Worm (Caenorhabditis elegans) whole organism, L1 larva: ENCODE results near the gene F38H4.3.

Experiments
- F16B12.6 ChIP-seq: fragments of 150-350 bp; optimal IDR thresholded peaks from 2 replicates; lab custom pipeline; 2014; ENCODE audit warnings: missing biosample characterization, missing genetic modification characterization
- aly-2 ChIP-seq: fragments of 150-350 bp; optimal IDR thresholded peaks from 2 replicates; lab custom pipeline; 2014; ENCODE audit warnings: missing biosample characterization, missing genetic modification characterization
- ama-1 ChIP-seq: fragments of 150-350 bp; optimal IDR thresholded peaks from 2 replicates; lab custom pipeline; 2014
- blmp-1 ChIP-seq: fragments of 150-350 bp; optimal IDR thresholded peaks from 2 replicates; lab custom pipeline; 2014; ENCODE audit warnings: missing biosample characterization, missing genetic modification characterization
- ceh-63 ChIP-seq: fragments of 200-800 bp; sonication (Bioruptor generic); optimal IDR thresholded peaks from 2 replicates; lab custom pipeline; 2018; ENCODE audit warnings: mild to moderate bottlenecking, missing genetic modification characterization, missing compliant biosample characterization
- ceh-82 ChIP-seq, 3 experiments: fragments of 150-350 bp in 1 of 3; sonication (generic microtip) in 2 of 3; optimal IDR thresholded peaks; 2 replicates each; lab custom pipeline; 2014 to 2017; ENCODE audit warnings: missing biosample characterization in 3 of 3, missing genetic modification characterization in 3 of 3
- dpl-1 ChIP-seq, 3 experiments: fragments of 150-350 bp in 2 of 3; sonication (generic microtip) in 1 of 3; optimal IDR thresholded peaks; 2 replicates each; lab custom pipeline; 2014 to 2017; ENCODE audit warnings: missing biosample characterization in 3 of 3, missing genetic modification characterization in 3 of 3, missing genetic modification reagents in 3 of 3
- dsc-1 ChIP-seq: sonication (generic microtip); optimal IDR thresholded peaks from 2 replicates; lab custom pipeline; 2016; ENCODE audit warnings: mild to moderate bottlenecking, missing genetic modification characterization, missing compliant biosample characterization
- efl-3 ChIP-seq: fragments of 200-800 bp; sonication (Bioruptor generic); optimal IDR thresholded peaks from 2 replicates; lab custom pipeline; 2018; ENCODE audit warnings: mild to moderate bottlenecking, missing genetic modification characterization, missing compliant biosample characterization
- egl-27 ChIP-seq, 2 experiments: fragments of 150-350 bp in 1 of 2; sonication (generic microtip); optimal IDR thresholded peaks; 3 replicates each; lab custom pipeline; 2017 to 2018; ENCODE audit warnings: missing biosample characterization in 2 of 2, missing genetic modification characterization in 2 of 2, missing genetic modification reagents in 2 of 2
- elt-2 ChIP-seq: sonication (generic microtip); optimal IDR thresholded peaks from 2 replicates; lab custom pipeline; 2016; ENCODE audit warnings: missing genetic modification characterization, mild to moderate bottlenecking, inconsistent platforms, missing compliant biosample characterization, missing genetic modification reagents
- fkh-10 ChIP-seq: sonication (generic microtip); optimal IDR thresholded peaks from 2 replicates; lab custom pipeline; 2017; ENCODE audit warnings: missing biosample characterization, missing genetic modification reagents, missing genetic modification characterization
- fkh-8 ChIP-seq: sonication (generic microtip); optimal IDR thresholded peaks from 2 replicates; lab custom pipeline; 2016; ENCODE audit warnings: mild to moderate bottlenecking, missing genetic modification characterization, missing compliant biosample characterization
- grh-1 ChIP-seq: fragments of 200-800 bp; sonication (Bioruptor generic); IDR thresholded peaks from 2 replicates; pipeline ENCODE4 v1.3.6; 2022; ENCODE audit warnings: missing genetic modification reagents, missing genetic modification characterization, missing compliant biosample characterization
- irx-1 ChIP-seq: sonication (generic microtip); optimal IDR thresholded peaks from 2 replicates; lab custom pipeline; 2016; ENCODE audit warnings: missing genetic modification characterization, missing compliant biosample characterization
- lin-15B ChIP-seq: fragments of 150-350 bp; sonication (generic microtip); optimal IDR thresholded peaks from 3 replicates; lab custom pipeline; 2014; ENCODE audit warnings: missing biosample characterization, missing genetic modification characterization
- lin-35 ChIP-seq, 2 experiments: fragments of 150-350 bp; optimal IDR thresholded peaks; 2 replicates each; lab custom pipeline; 2014; ENCODE audit warnings: missing biosample characterization in 2 of 2, missing genetic modification characterization in 2 of 2, missing genetic modification reagents in 2 of 2
- lin-39 ChIP-seq: fragments of 150-350 bp; optimal IDR thresholded peaks from 2 replicates; lab custom pipeline; 2014; ENCODE audit warnings: missing biosample characterization, missing genetic modification reagents, missing genetic modification characterization
- lsy-2 ChIP-seq, 2 experiments: fragments of 150-350 bp; optimal IDR thresholded peaks; 2 replicates each; lab custom pipeline; 2014; ENCODE audit warnings: missing biosample characterization in 2 of 2, missing genetic modification characterization in 2 of 2
- nhr-12 ChIP-seq: sonication (generic microtip); optimal IDR thresholded peaks from 2 replicates; lab custom pipeline; 2017; ENCODE audit warnings: missing biosample characterization, missing genetic modification characterization
- nhr-237 ChIP-seq: fragments of 150-350 bp; optimal IDR thresholded peaks from 2 replicates; lab custom pipeline; 2014; ENCODE audit warnings: missing biosample characterization, missing genetic modification characterization
- nhr-28 ChIP-seq: fragments of 150-350 bp; optimal IDR thresholded peaks from 2 replicates; lab custom pipeline; 2014; ENCODE audit warnings: missing biosample characterization, missing genetic modification characterization
- nhr-47 ChIP-seq: sonication (generic microtip); optimal IDR thresholded peaks from 2 replicates; lab custom pipeline; 2016; ENCODE audit warnings: mild to moderate bottlenecking, missing genetic modification characterization, moderate library complexity, missing compliant biosample characterization
- nhr-71 ChIP-seq: sonication (generic microtip); optimal IDR thresholded peaks from 2 replicates; lab custom pipeline; 2016; ENCODE audit warnings: mild to moderate bottlenecking, missing genetic modification characterization, moderate library complexity, missing compliant biosample characterization
- nhr-76 ChIP-seq: sonication (generic microtip); optimal IDR thresholded peaks from 2 replicates; lab custom pipeline; 2017; ENCODE audit warnings: missing biosample characterization, missing genetic modification characterization
- nhr-77 ChIP-seq: fragments of 150-350 bp; optimal IDR thresholded peaks from 2 replicates; lab custom pipeline; 2014; ENCODE audit warnings: missing biosample characterization, missing genetic modification characterization
- nhr-84 ChIP-seq: sonication (generic microtip); optimal IDR thresholded peaks from 2 replicates; lab custom pipeline; 2017; ENCODE audit warnings: missing biosample characterization, missing genetic modification characterization
- nhr-90 ChIP-seq: sonication (generic microtip); optimal IDR thresholded peaks from 2 replicates; lab custom pipeline; 2016; ENCODE audit warnings: mild to moderate bottlenecking, missing genetic modification characterization, missing compliant biosample characterization; ENCODE audit not compliant: poor library complexity
- pax-3 ChIP-seq: fragments of 200-800 bp; sonication (Bioruptor generic); optimal IDR thresholded peaks from 2 replicates; lab custom pipeline; 2018; ENCODE audit warnings: mild to moderate bottlenecking, missing genetic modification characterization, moderate library complexity, missing compliant biosample characterization
- pqm-1 ChIP-seq: sonication (generic microtip); optimal IDR thresholded peaks from 3 replicates; lab custom pipeline; 2017; ENCODE audit warnings: missing biosample characterization, missing genetic modification characterization
- snpc-4 ChIP-seq: fragments of 150-350 bp; optimal IDR thresholded peaks from 2 replicates; lab custom pipeline; 2014; ENCODE audit warnings: missing biosample characterization, missing genetic modification characterization
- snu-23 ChIP-seq: sonication (generic microtip); optimal IDR thresholded peaks from 2 replicates; lab custom pipeline; 2016; ENCODE audit warnings: missing genetic modification characterization, missing compliant biosample characterization
- sox-4 ChIP-seq: sonication (generic microtip); optimal IDR thresholded peaks from 2 replicates; lab custom pipeline; 2016; ENCODE audit warnings: missing genetic modification characterization, missing compliant biosample characterization
- sptf-1 ChIP-seq: fragments of 150-350 bp; optimal IDR thresholded peaks from 2 replicates; lab custom pipeline; 2014; ENCODE audit warnings: missing biosample characterization, missing genetic modification characterization
- sup-37 ChIP-seq: fragments of 200-800 bp; sonication (Bioruptor generic); optimal IDR thresholded peaks from 2 replicates; lab custom pipeline; 2018; ENCODE audit warnings: mild to moderate bottlenecking, missing genetic modification characterization, missing compliant biosample characterization
- tbx-2 ChIP-seq: sonication (generic microtip); optimal IDR thresholded peaks from 2 replicates; lab custom pipeline; 2016; ENCODE audit warnings: missing genetic modification characterization, missing compliant biosample characterization
- unc-130 ChIP-seq: fragments of 150-350 bp; optimal IDR thresholded peaks from 2 replicates; lab custom pipeline; 2017; ENCODE audit warnings: missing biosample characterization, missing genetic modification characterization, inconsistent platforms
- unc-62 ChIP-seq: fragments of 150-350 bp; optimal IDR thresholded peaks from 2 replicates; lab custom pipeline; 2014; ENCODE audit warnings: missing biosample characterization, missing genetic modification reagents, missing genetic modification characterization
- unc-86 ChIP-seq: sonication (generic microtip); optimal IDR thresholded peaks from 2 replicates; lab custom pipeline; 2016; ENCODE audit warnings: missing genetic modification characterization, missing compliant biosample characterization
- xbp-1 ChIP-seq: sonication (generic microtip); optimal IDR thresholded peaks from 2 replicates; lab custom pipeline; 2016; ENCODE audit warnings: missing genetic modification characterization, missing compliant biosample characterization
- zag-1 ChIP-seq: fragments of 150-350 bp; optimal IDR thresholded peaks from 2 replicates; lab custom pipeline; 2014; ENCODE audit warnings: missing biosample characterization, missing genetic modification characterization
- ztf-11 ChIP-seq, 2 experiments: sonication (generic microtip); optimal IDR thresholded peaks; 2 replicates each; lab custom pipeline; 2016 to 2017; ENCODE audit warnings: missing genetic modification characterization in 2 of 2, missing biosample characterization in 1 of 2, missing compliant biosample characterization in 1 of 2

F38H4.3 gene

ce11 chrIV:11809708-11810114, 32.5 kb upstream of the F38H4.3 start (continued):
- TF ChIP-seq snpc-4 (peak; percentile 36), unc-130 (tag; lab: Kevin White, UChicago) (peak; percentile 67), blmp-1 (tag; lab: Kevin White, UChicago) (peak; percentile 92), nhr-28 (tag; lab: Kevin White, UChicago) (no peak), aly-2 (tag; lab: Kevin White, UChicago) (peak; percentile 62), lin-35 (GFP tag; optimal IDR thresholded peaks at IDR 0.05; lab: Kevin White, UChicago) (peak; percentile 58 to 69), nhr-90 (tag; lab: Kevin White, UChicago) (no peak), nhr-77 (peak; percentile 73), unc-86 (tag; lab: Kevin White, UChicago) (peak; percentile 84), pax-3 (tag; lab: Kevin White, UChicago) (no peak), pqm-1 (tag; lab: Kevin White, UChicago) (no peak), ama-1 (lab: Kevin White, UChicago) (no peak), F16B12.6 (tag; lab: Kevin White, UChicago) (no peak), nhr-84 (tag; lab: Kevin White, UChicago) (no peak), nhr-237 (tag; lab: Kevin White, UChicago) (no peak), elt-2 (tag; lab: Kevin White, UChicago) (no peak), zag-1 (tag; lab: Kevin White, UChicago) (peak; percentile 76), unc-62 (GFP tag; lab: Kevin White, UChicago) (no peak), nhr-76 (tag; lab: Kevin White, UChicago) (no peak), fkh-10 (GFP tag; lab: Kevin White, UChicago) (peak; percentile 72), lin-39 (tag; lab: Kevin White, UChicago) (peak; percentile 21), grh-1 (no peak), efl-3 (no peak), tbx-2 (peak; percentile 75), sup-37 (no peak), nhr-12 (tag; lab: Kevin White, UChicago) (no peak), snu-23 (GFP tag; lab: Kevin White, UChicago) (peak; percentile 87), sox-4 (tag; lab: Kevin White, UChicago) (peak; percentile 30), xbp-1 (tag; lab: Kevin White, UChicago) (peak; percentile 55), sptf-1 (tag; lab: Kevin White, UChicago) (no peak), irx-1 (peak; percentile 72), dpl-1 (GFP tag; optimal IDR thresholded peaks at IDR 0.05; lab: Kevin White, UChicago) (peak; percentile 27 to 49 (median 46)), egl-27 (tag; optimal IDR thresholded peaks at IDR 0.05; lab: Kevin White, UChicago) (peak in 1 of 2 experiments; percentile 83), lin-15B (no peak), ceh-63 (GFP tag; lab: Kevin White, UChicago) (no peak)

ce11 chrIV:11812017-11812416, 30.2 kb upstream of the F38H4.3 start:
- TF ChIP-seq nhr-47 (peak; percentile 45), nhr-90 (tag; lab: Kevin White, UChicago) (no peak), ztf-11 (tag; optimal IDR thresholded peaks at IDR 0.05; lab: Kevin White, UChicago) (no peak), ceh-82 (tag; optimal IDR thresholded peaks at IDR 0.05; lab: Kevin White, UChicago) (peak in 1 of 3 experiments; percentile 8), dsc-1 (tag; lab: Kevin White, UChicago) (peak; percentile 88), lsy-2 (tag; optimal IDR thresholded peaks at IDR 0.05; lab: Kevin White, UChicago) (no peak), fkh-8 (tag; lab: Kevin White, UChicago) (peak; percentile 66), grh-1 (no peak), nhr-71 (tag; lab: Kevin White, UChicago) (peak; percentile 49), sox-4 (tag; lab: Kevin White, UChicago) (peak; percentile 23)
